Worm (Caenorhabditis elegans): ENCODE results near the gene cdr-3.

- no peak for TF ChIP-seq ztf-29 (GFP tag; IDR thresholded peaks at IDR 0.05)
- TF ChIP-seq ref-1 (GFP tag; conservative IDR thresholded peaks at IDR 0.05): no peak
- no peak for TF ChIP-seq med-1 (GFP tag; optimal IDR thresholded peaks at IDR 0.05; ENCODE audit: insufficient read depth)
- no peak for TF ChIP-seq tab-1 (GFP tag; IDR thresholded peaks at IDR 0.05)
- TF ChIP-seq flt-1 (GFP tag; IDR thresholded peaks at IDR 0.05): no peak
- TF ChIP-seq klf-2 (GFP tag; conservative IDR thresholded peaks at IDR 0.05): no peak
- TF ChIP-seq cog-1 (tag; optimal IDR thresholded peaks at IDR 0.05): no peak
- TF ChIP-seq ztf-23 (GFP tag; IDR thresholded peaks at IDR 0.05): no peak
Measured at ce11 chrV:12386154-12386553, 31.0 kb downstream of the cdr-3 start, which contains the start of gene K01D12.15.
